Fruit fly (Drosophila melanogaster) whole organism, embryonic: Measurements from ENCODE around the gene Fmr1.

ENCODE experiments used
- ATbp ChIP-seq: fragments of 200-800 bp; sonication (Bioruptor generic); optimal IDR thresholded peaks from 2 replicates; lab custom pipeline; 2017; ENCODE audit warnings: missing biosample characterization, mild to moderate bottlenecking, missing genetic modification characterization, missing genetic modification reagents
- Ada2b ChIP-seq: fragments of 200-800 bp; sonication (Bioruptor generic); IDR thresholded peaks from 2 replicates; pipeline ENCODE4 v1.3.6; 2022; ENCODE audit warnings: missing biosample characterization, missing genetic modification characterization
- Atf-2 ChIP-seq: fragments of 200-800 bp; sonication (Bioruptor generic); optimal IDR thresholded peaks from 2 replicates; lab custom pipeline; 2016; ENCODE audit warnings: missing biosample characterization, missing genetic modification characterization
- BtbVII ChIP-seq: fragments of 200-800 bp; sonication (Bioruptor generic); optimal IDR thresholded peaks from 3 replicates; lab custom pipeline; 2017; ENCODE audit warnings: missing biosample characterization, mild to moderate bottlenecking, missing genetic modification characterization
- CG10147 ChIP-seq: fragments of 200-800 bp; sonication (Bioruptor generic); optimal IDR thresholded peaks from 2 replicates; lab custom pipeline; 2019; ENCODE audit warnings: missing biosample characterization, mild to moderate bottlenecking, missing genetic modification characterization, moderate library complexity
- CG10209 ChIP-seq: fragments of 200-800 bp; sonication (Bioruptor generic); optimal IDR thresholded peaks from 3 replicates; lab custom pipeline; 2017; ENCODE audit warnings: missing biosample characterization, mild to moderate bottlenecking, missing genetic modification characterization, missing genetic modification reagents
- CG10543 ChIP-seq: fragments of 200-800 bp; sonication (Bioruptor generic); optimal IDR thresholded peaks from 3 replicates; lab custom pipeline; 2017; ENCODE audit warnings: missing biosample characterization, mild to moderate bottlenecking, missing genetic modification characterization, moderate library complexity
- CG11247 ChIP-seq: fragments of 200-800 bp; sonication (Bioruptor generic); IDR thresholded peaks from 2 replicates; pipeline ENCODE4 v1.3.6; 2022; ENCODE audit warnings: missing biosample characterization, missing genetic modification characterization
- CG11504 ChIP-seq: fragments of 200-800 bp; sonication (Bioruptor generic); optimal IDR thresholded peaks from 3 replicates; lab custom pipeline; 2019; ENCODE audit warnings: missing biosample characterization, mild to moderate bottlenecking, missing genetic modification characterization, moderate library complexity
- CG14050 ChIP-seq: fragments of 200-800 bp; sonication (Bioruptor generic); IDR thresholded peaks from 3 replicates; pipeline ENCODE4 v1.3.6; 2022; ENCODE audit warnings: missing biosample characterization, missing genetic modification characterization
- CG14965 ChIP-seq: fragments of 200-800 bp; sonication (Bioruptor generic); optimal IDR thresholded peaks from 2 replicates; lab custom pipeline; 2016; ENCODE audit warnings: missing biosample characterization, missing genetic modification characterization, borderline replicate concordance
- CG15073 ChIP-seq: fragments of 200-800 bp; sonication (Bioruptor generic); optimal IDR thresholded peaks from 2 replicates; lab custom pipeline; 2016; ENCODE audit warnings: missing biosample characterization, missing genetic modification characterization
- CG1603 ChIP-seq: fragments of 200-800 bp; sonication (Bioruptor generic); optimal IDR thresholded peaks from 2 replicates; lab custom pipeline; 2019; ENCODE audit warnings: missing biosample characterization, mild to moderate bottlenecking, missing genetic modification characterization, moderate library complexity
- CG17328 ChIP-seq: fragments of 200-800 bp; sonication (Bioruptor generic); IDR thresholded peaks from 2 replicates; pipeline ENCODE4 v1.3.6; 2022; ENCODE audit warnings: missing biosample characterization, missing genetic modification characterization
- CG6175 ChIP-seq: fragments of 200-800 bp; sonication (Bioruptor generic); IDR thresholded peaks from 3 replicates; pipeline ENCODE4 v1.3.6; 2022; ENCODE audit warnings: missing biosample characterization, missing genetic modification characterization
- CG6854 ChIP-seq: fragments of 200-800 bp; sonication (Bioruptor generic); optimal IDR thresholded peaks from 3 replicates; lab custom pipeline; 2017; ENCODE audit warnings: missing biosample characterization, mild to moderate bottlenecking, missing genetic modification characterization
- CG7556 ChIP-seq: fragments of 200-800 bp; sonication (Bioruptor generic); optimal IDR thresholded peaks from 2 replicates; lab custom pipeline; 2017; ENCODE audit warnings: missing biosample characterization, mild to moderate bottlenecking, missing genetic modification characterization
- CG7745 ChIP-seq: fragments of 200-800 bp; sonication (Bioruptor generic); optimal IDR thresholded peaks from 2 replicates; lab custom pipeline; 2018; ENCODE audit warnings: missing biosample characterization, mild to moderate bottlenecking, missing genetic modification characterization, moderate library complexity
- CTCF ChIP-seq: fragments of 200-800 bp; sonication (Bioruptor generic); optimal IDR thresholded peaks from 2 replicates; lab custom pipeline; 2017; ENCODE audit warnings: missing biosample characterization, mild to moderate bottlenecking, missing genetic modification characterization, moderate library complexity
- CrebB ChIP-seq: fragments of 200-800 bp; sonication (Bioruptor generic); optimal IDR thresholded peaks from 3 replicates; lab custom pipeline; 2018; ENCODE audit warnings: missing biosample characterization, mild to moderate bottlenecking, missing genetic modification characterization
- Elba2 ChIP-seq: fragments of 200-800 bp; sonication (Bioruptor generic); optimal IDR thresholded peaks from 3 replicates; lab custom pipeline; 2016; ENCODE audit warnings: missing biosample characterization, missing genetic modification characterization
- Gug ChIP-seq: fragments of 200-800 bp; sonication (Bioruptor generic); IDR thresholded peaks from 4 replicates; pipeline ENCODE4 v1.3.6; 2022; ENCODE audit warnings: missing biosample characterization, missing genetic modification characterization
- Hmx ChIP-seq: fragments of 200-800 bp; sonication (Bioruptor generic); optimal IDR thresholded peaks from 2 replicates; lab custom pipeline; 2016; ENCODE audit warnings: missing biosample characterization, missing genetic modification characterization
- Kr ChIP-seq: fragments of 200-800 bp; sonication (Bioruptor generic); optimal IDR thresholded peaks from 2 replicates; lab custom pipeline; 2017; ENCODE audit warnings: missing biosample characterization, mild to moderate bottlenecking, missing genetic modification characterization
- Meics ChIP-seq: fragments of 200-800 bp; sonication (Bioruptor generic); optimal IDR thresholded peaks from 2 replicates; lab custom pipeline; 2017; ENCODE audit warnings: missing biosample characterization, mild to moderate bottlenecking, missing genetic modification characterization
- Scr ChIP-seq: fragments of 200-800 bp; sonication (Bioruptor generic); IDR thresholded peaks from 2 replicates; pipeline ENCODE4 v1.3.6; 2022; ENCODE audit warnings: missing biosample characterization, missing genetic modification characterization; ENCODE audit not compliant: partially characterized antibody
- ara ChIP-seq: fragments of 200-800 bp; sonication (Bioruptor generic); IDR thresholded peaks from 2 replicates; pipeline ENCODE4 v1.3.6; 2022; ENCODE audit warnings: missing biosample characterization, missing genetic modification characterization
- ato ChIP-seq: fragments of 200-800 bp; sonication (Bioruptor generic); IDR thresholded peaks from 2 replicates; pipeline ENCODE4 v1.3.6; 2022; ENCODE audit warnings: missing biosample characterization, missing genetic modification characterization; ENCODE audit not compliant: partially characterized antibody
- btn ChIP-seq: fragments of 200-800 bp; sonication (Bioruptor generic); optimal IDR thresholded peaks from 2 replicates; lab custom pipeline; 2016; ENCODE audit warnings: missing biosample characterization, missing genetic modification characterization
- chif ChIP-seq, 2 experiments: fragments of 200-800 bp; sonication (Bioruptor generic); optimal IDR thresholded peaks; 3 replicates each; lab custom pipeline; 2016; ENCODE audit warnings: missing biosample characterization in 2 of 2, missing genetic modification characterization in 2 of 2
- corto ChIP-seq: fragments of 200-800 bp; sonication (Bioruptor generic); optimal IDR thresholded peaks from 2 replicates; lab custom pipeline; 2016; ENCODE audit warnings: missing biosample characterization, mild to moderate bottlenecking, missing genetic modification characterization, moderate library complexity
- disco-r ChIP-seq: fragments of 200-800 bp; sonication (Bioruptor generic); optimal IDR thresholded peaks from 2 replicates; lab custom pipeline; 2016; ENCODE audit warnings: missing biosample characterization, missing genetic modification characterization
- dpn ChIP-seq, 2 experiments: fragments of 200-800 bp; sonication (Bioruptor generic); optimal IDR thresholded peaks; 3 replicates each; lab custom pipeline; 2016; ENCODE audit warnings: missing biosample characterization in 2 of 2, missing genetic modification characterization in 2 of 2
- dysf ChIP-seq: fragments of 200-800 bp; sonication (Bioruptor generic); IDR thresholded peaks from 3 replicates; pipeline ENCODE4 v1.3.6; 2022; ENCODE audit warnings: missing biosample characterization, missing genetic modification characterization
- fd102C ChIP-seq: fragments of 200-800 bp; sonication (Bioruptor generic); optimal IDR thresholded peaks from 2 replicates; lab custom pipeline; 2018; ENCODE audit warnings: missing biosample characterization, mild to moderate bottlenecking, missing genetic modification characterization, moderate library complexity
- fd96Cb ChIP-seq: fragments of 200-800 bp; sonication (Bioruptor generic); optimal IDR thresholded peaks from 2 replicates; lab custom pipeline; 2018; ENCODE audit warnings: missing biosample characterization, mild to moderate bottlenecking, missing genetic modification characterization, moderate library complexity
- gsb-n ChIP-seq: fragments of 200-800 bp; sonication (Bioruptor generic); optimal IDR thresholded peaks from 3 replicates; lab custom pipeline; 2018; ENCODE audit warnings: missing biosample characterization, mild to moderate bottlenecking, missing genetic modification characterization
- gt ChIP-seq: fragments of 200-800 bp; sonication (Bioruptor generic); IDR thresholded peaks from 2 replicates; pipeline ENCODE4 v1.3.6; 2022; ENCODE audit warnings: missing biosample characterization, missing genetic modification characterization
- h ChIP-seq: fragments of >200 bp; optimal IDR thresholded peaks from 2 replicates; lab custom pipeline; 2017
- hbn ChIP-seq: fragments of 200-800 bp; sonication (Bioruptor generic); IDR thresholded peaks from 2 replicates; pipeline ENCODE4 v1.3.6; 2022; ENCODE audit warnings: missing biosample characterization, missing genetic modification characterization; ENCODE audit not compliant: partially characterized antibody
- inv ChIP-seq: fragments of 200-800 bp; sonication (Bioruptor generic); IDR thresholded peaks from 2 replicates; pipeline ENCODE4 v1.3.6; 2022; ENCODE audit warnings: missing biosample characterization, missing genetic modification characterization; ENCODE audit not compliant: partially characterized antibody
- lbe ChIP-seq: fragments of 200-800 bp; sonication (Bioruptor generic); optimal IDR thresholded peaks from 2 replicates; lab custom pipeline; 2016; ENCODE audit warnings: missing biosample characterization, mild to moderate bottlenecking, missing genetic modification characterization
- nerfin-2 ChIP-seq: fragments of 200-800 bp; sonication (Bioruptor generic); IDR thresholded peaks from 2 replicates; pipeline ENCODE4 v1.3.6; 2022; ENCODE audit warnings: missing biosample characterization, missing genetic modification characterization; ENCODE audit not compliant: partially characterized antibody
- peb ChIP-seq: fragments of 200-800 bp; sonication (Bioruptor generic); IDR thresholded peaks from 2 replicates; pipeline ENCODE4 v1.3.6; 2022; ENCODE audit warnings: missing biosample characterization, missing genetic modification characterization
- sens-2 ChIP-seq: fragments of 200-800 bp; sonication (Bioruptor generic); IDR thresholded peaks from 2 replicates; pipeline ENCODE4 v1.3.6; 2022; ENCODE audit warnings: missing biosample characterization, missing genetic modification characterization
- shn ChIP-seq: fragments of 200-800 bp; sonication (Bioruptor generic); optimal IDR thresholded peaks from 3 replicates; lab custom pipeline; 2016; ENCODE audit warnings: missing biosample characterization, missing genetic modification characterization
- sob ChIP-seq: fragments of 200-800 bp; sonication (Bioruptor generic); IDR thresholded peaks from 2 replicates; pipeline ENCODE4 v1.3.6; 2022; ENCODE audit warnings: missing biosample characterization, missing genetic modification characterization
- stc ChIP-seq: fragments of 200-800 bp; sonication (Bioruptor generic); IDR thresholded peaks from 2 replicates; pipeline ENCODE4 v1.3.6; 2022; ENCODE audit warnings: missing biosample characterization, missing genetic modification characterization
- tin ChIP-seq: fragments of 200-800 bp; sonication (Bioruptor generic); optimal IDR thresholded peaks from 3 replicates; lab custom pipeline; 2016; ENCODE audit warnings: missing biosample characterization, missing genetic modification characterization
- twi ChIP-seq: fragments of 200-800 bp; optimal IDR thresholded peaks from 2 replicates; lab custom pipeline; 2019; ENCODE audit warnings: missing biosample characterization, mild to moderate bottlenecking, missing genetic modification characterization, moderate library complexity
- vvl ChIP-seq: fragments of 200-800 bp; sonication (Bioruptor generic); IDR thresholded peaks from 2 replicates; pipeline ENCODE4 v1.3.6; 2022; ENCODE audit warnings: missing biosample characterization, missing genetic modification characterization
- z ChIP-seq: fragments of 200-800 bp; sonication (Bioruptor generic); IDR thresholded peaks from 3 replicates; pipeline ENCODE4 v1.3.6; 2022; ENCODE audit warnings: missing biosample characterization, missing genetic modification characterization
- zen ChIP-seq: fragments of 200-800 bp; sonication (Bioruptor generic); optimal IDR thresholded peaks from 3 replicates; lab custom pipeline; 2018; ENCODE audit warnings: missing biosample characterization, mild to moderate bottlenecking, missing genetic modification characterization, moderate library complexity

Fmr1 gene

DNA sequence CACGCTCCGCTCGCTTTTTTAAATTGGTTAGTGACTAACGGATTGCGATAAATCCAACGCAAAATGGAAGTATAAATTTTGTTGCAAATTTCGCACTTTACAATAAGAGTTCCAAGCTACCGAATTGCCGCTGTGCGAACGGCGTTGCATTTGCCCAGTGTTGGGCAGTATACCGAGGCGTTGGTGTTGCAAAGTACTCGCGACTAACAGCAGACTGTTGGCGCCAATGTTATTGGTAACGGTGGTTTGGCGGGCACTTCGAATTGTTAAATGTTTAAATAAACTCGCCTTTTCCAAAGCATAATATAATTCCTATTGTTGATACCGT is 24.4 kb upstream of the Fmr1 start (continued):
- TF ChIP-seq fd96Cb (tag; lab: Kevin White, UChicago) (no peak), sob (GFP tag; lab: Robert Waterston, UW) (peak; percentile 70), peb (no peak), CG10543 (GFP tag; lab: Kevin White, UChicago) (peak; percentile 15), tin (GFP tag; lab: Kevin White, UChicago) (peak; percentile 48), dpn (GFP tag; optimal IDR thresholded peaks at IDR 0.05; lab: Kevin White, UChicago) (peak; percentile 50 to 61), h (lab: Kevin White, UChicago) (no peak), ato (no peak), btn (no peak), CG10209 (peak; percentile 25), CG11504 (tag; lab: Kevin White, UChicago) (peak; percentile 21), hbn (GFP tag; lab: Robert Waterston, UW) (peak; percentile 36; the same call in 1 of the 2 replicates), stc (GFP tag; lab: Robert Waterston, UW) (no peak), Elba2 (GFP tag; lab: Kevin White, UChicago) (peak; percentile 66), CG10147 (GFP tag; lab: Kevin White, UChicago) (no peak), nerfin-2 (GFP tag; lab: Robert Waterston, UW) (no peak), gt (GFP tag; lab: Robert Waterston, UW) (no peak), CTCF (GFP tag; lab: Kevin White, UChicago) (no peak), CG7745 (tag; lab: Kevin White, UChicago) (no peak), fd102C (no peak), Meics (GFP tag; lab: Kevin White, UChicago) (no peak), CG17328 (GFP tag; lab: Robert Waterston, UW) (peak; percentile 40; the same call in 1 of the 2 replicates), Hmx (no peak), CG15073 (GFP tag; lab: Kevin White, UChicago) (no peak), corto (GFP tag; lab: Kevin White, UChicago) (no peak), inv (GFP tag; lab: Robert Waterston, UW) (no peak), sens-2 (GFP tag; lab: Robert Waterston, UW) (no peak), Atf-2 (GFP tag; lab: Kevin White, UChicago) (no peak), CG1603 (tag; lab: Kevin White, UChicago) (peak; percentile 65), Scr (no peak; the same call in 1 of the 2 replicates), ara (no peak), dysf (GFP tag; lab: Robert Waterston, UW) (0 out of 3 replicates have a peak, but pooled peaks have one; percentile 27), gsb-n (tag; lab: Kevin White, UChicago) (no peak), lbe (GFP tag; lab: Kevin White, UChicago) (peak; percentile 76), chif (GFP tag; optimal IDR thresholded peaks at IDR 0.05; lab: Kevin White, UChicago) (no peak), CG11247 (GFP tag; lab: Robert Waterston, UW) (no peak), BtbVII (GFP tag; lab: Kevin White, UChicago) (no peak), CrebB (tag; lab: Kevin White, UChicago) (no peak), z (GFP tag; lab: Robert Waterston, UW) (no peak), zen (tag; lab: Kevin White, UChicago) (no peak), shn (no peak), vvl (GFP tag; lab: Robert Waterston, UW) (no peak), Gug (GFP tag; lab: Robert Waterston, UW) (no peak), disco-r (no peak), twi (tag; lab: Kevin White, UChicago) (no peak), CG14965 (GFP tag; lab: Kevin White, UChicago) (no peak), CG6854 (GFP tag; lab: Kevin White, UChicago) (no peak), CG6175 (GFP tag; lab: Robert Waterston, UW) (no peak), CG7556 (GFP tag; lab: Kevin White, UChicago) (peak; percentile 10), Ada2b (no peak), Kr (GFP tag; lab: Kevin White, UChicago) (no peak), ATbp (no peak), CG14050 (no peak; the same call in 2 of the 3 replicates)
